Worm (Caenorhabditis elegans) whole organism, young adult: ENCODE measurements around the gene C39D10.2.

ENCODE experiments used
- attf-3 ChIP-seq: fragments of 200-800 bp; sonication (Bioruptor generic); conservative IDR thresholded peaks from 2 replicates; pipeline ENCODE4 v1.3.6; 2022; ENCODE audit warnings: missing genetic modification reagents, missing genetic modification characterization, missing compliant biosample characterization
- gei-17 ChIP-seq: fragments of 200-800 bp; sonication (Bioruptor generic); optimal IDR thresholded peaks from 2 replicates; lab custom pipeline; 2018; ENCODE audit warnings: mild to moderate bottlenecking, missing genetic modification characterization, missing compliant biosample characterization
- lin-54 ChIP-seq: fragments of 200-800 bp; sonication (Bioruptor generic); optimal IDR thresholded peaks from 2 replicates; lab custom pipeline; 2018; ENCODE audit warnings: mild to moderate bottlenecking, missing genetic modification characterization, missing compliant biosample characterization
- lir-1 ChIP-seq: fragments of 200-800 bp; sonication (Bioruptor generic); conservative IDR thresholded peaks from 2 replicates; pipeline ENCODE4 v1.3.6; 2022; ENCODE audit warnings: missing genetic modification reagents, missing genetic modification characterization, missing compliant biosample characterization
- madf-10 ChIP-seq: sonication (generic microtip); optimal IDR thresholded peaks from 2 replicates; lab custom pipeline; 2016; ENCODE audit warnings: mild to moderate bottlenecking, missing genetic modification characterization, missing compliant biosample characterization
- madf-3 ChIP-seq: fragments of 200-800 bp; sonication (Bioruptor generic); IDR thresholded peaks from 2 replicates; pipeline ENCODE4 v1.3.6; 2022; ENCODE audit warnings: missing genetic modification reagents, missing genetic modification characterization, missing compliant biosample characterization
- nfya-1 ChIP-seq: sonication (generic microtip); optimal IDR thresholded peaks from 2 replicates; lab custom pipeline; 2017; ENCODE audit warnings: antibody characterized with exemption, missing compliant biosample characterization, missing genetic modification characterization, borderline replicate concordance; ENCODE audit not compliant: insufficient read depth
- nhr-27 ChIP-seq: fragments of 200-800 bp; sonication (Bioruptor generic); optimal IDR thresholded peaks from 2 replicates; lab custom pipeline; 2018; ENCODE audit warnings: mild to moderate bottlenecking, missing genetic modification characterization, moderate library complexity, missing compliant biosample characterization
- nhr-90 ChIP-seq: sonication (generic microtip); optimal IDR thresholded peaks from 2 replicates; lab custom pipeline; 2016; ENCODE audit warnings: missing genotype, mild to moderate bottlenecking, missing genetic modification characterization, missing compliant biosample characterization
- rec-8 ChIP-seq, 2 experiments: sonication (generic microtip); optimal IDR thresholded peaks; 2 replicates each; lab custom pipeline; 2016; ENCODE audit warnings: mild to moderate bottlenecking in 2 of 2, missing genetic modification characterization in 2 of 2, missing genetic modification reagents in 2 of 2, missing genotype in 2 of 2, missing biosample characterization in 1 of 2, missing compliant biosample characterization in 1 of 2, moderate library complexity in 1 of 2
- sdz-38 ChIP-seq: sonication (generic microtip); optimal IDR thresholded peaks from 2 replicates; lab custom pipeline; 2016; ENCODE audit warnings: missing genotype, missing genetic modification characterization, missing compliant biosample characterization
- snpc-1.1 ChIP-seq: sonication (generic microtip); optimal IDR thresholded peaks from 2 replicates; lab custom pipeline; 2017; ENCODE audit warnings: missing genetic modification characterization, mild to moderate bottlenecking, missing compliant biosample characterization, antibody characterized with exemption, moderate library complexity, missing genotype, missing genetic modification reagents; ENCODE audit not compliant: insufficient read depth
- snpc-4 ChIP-seq, 5 experiments: fragments of 150-350 bp in 1 of 5; sonication (generic microtip) in 4 of 5; optimal IDR thresholded peaks; 2 replicates each; lab custom pipeline; 2014 to 2018; ENCODE audit warnings: missing genetic modification characterization in 5 of 5, missing biosample characterization in 3 of 5, antibody characterized with exemption in 2 of 5, mild to moderate bottlenecking in 2 of 5, missing compliant biosample characterization in 2 of 5, missing genotype in 2 of 5, moderate library complexity in 2 of 5, missing genetic modification reagents in 1 of 5

DNA sequence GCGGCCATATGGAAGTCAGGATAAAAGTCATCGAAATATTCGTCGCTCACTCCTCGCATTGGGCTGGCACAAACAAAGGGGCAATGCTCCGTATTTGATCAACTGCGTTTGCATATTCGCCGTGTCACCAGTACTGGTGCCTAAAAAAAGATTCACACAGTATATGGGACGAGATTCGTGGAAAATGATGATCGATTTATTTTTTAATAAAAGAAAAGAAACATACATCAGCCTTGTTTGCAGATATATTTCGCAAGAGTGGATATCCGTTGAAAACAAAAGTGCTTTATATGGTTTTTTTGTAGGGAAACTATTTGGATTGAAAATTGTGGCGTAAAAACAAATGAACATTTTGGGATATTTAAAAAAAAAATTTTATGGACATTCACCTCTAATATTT, 8.7 kb downstream of the C39D10.2 start, which contains the start of gene latd-1:
- TF ChIP-seq attf-3 (GFP tag; lab: Robert Waterston, UW) (no peak), snpc-4 (GFP tag; optimal IDR thresholded peaks at IDR 0.05; lab: Kevin White, UChicago) (no peak), snpc-4 (tag; optimal IDR thresholded peaks at IDR 0.05; lab: Kevin White, UChicago) (no peak), rec-8 (tag; optimal IDR thresholded peaks at IDR 0.05; lab: Kevin White, UChicago) (no peak), snpc-1.1 (no peak), lir-1 (GFP tag; lab: Robert Waterston, UW) (no peak), nhr-90 (tag; lab: Kevin White, UChicago) (no peak), madf-3 (no peak), sdz-38 (tag; lab: Kevin White, UChicago) (no peak), nhr-27 (tag; lab: Kevin White, UChicago) (no peak), gei-17 (no peak), madf-10 (no peak), nfya-1 (no peak), lin-54 (GFP tag; lab: Kevin White, UChicago) (no peak)
